Fruit fly (Drosophila melanogaster) whole organism, embryonic: ENCODE data around the gene CG43693.
A peak's percentile ranks its signal among the peaks of the same experiment; 100 is the strongest.

Source experiments
- BtbVII ChIP-seq: fragments of 200-800 bp; sonication (Bioruptor generic); optimal IDR thresholded peaks from 3 replicates; lab custom pipeline; 2017; ENCODE audit warnings: missing biosample characterization, mild to moderate bottlenecking, missing genetic modification characterization
- CG11560 ChIP-seq: fragments of 200-800 bp; sonication (Bioruptor generic); IDR thresholded peaks from 3 replicates; pipeline ENCODE4 v1.3.6; 2022; ENCODE audit warnings: missing biosample characterization, missing genetic modification characterization
- CG12769 ChIP-seq: fragments of 200-800 bp; sonication (Bioruptor generic); optimal IDR thresholded peaks from 2 replicates; lab custom pipeline; 2019; ENCODE audit warnings: missing biosample characterization, mild to moderate bottlenecking, missing genetic modification characterization, moderate library complexity
- CG13123 ChIP-seq: fragments of 200-800 bp; sonication (Bioruptor generic); optimal IDR thresholded peaks from 2 replicates; lab custom pipeline; 2016; ENCODE audit warnings: missing biosample characterization, missing genetic modification characterization
- CG17186 ChIP-seq: fragments of 200-800 bp; sonication (Bioruptor generic); optimal IDR thresholded peaks from 3 replicates; lab custom pipeline; 2017; ENCODE audit warnings: missing biosample characterization, missing genetic modification reagents, missing genetic modification characterization
- CG17359 ChIP-seq: fragments of 200-800 bp; sonication (Bioruptor generic); optimal IDR thresholded peaks from 3 replicates; lab custom pipeline; 2018; ENCODE audit warnings: missing biosample characterization, mild to moderate bottlenecking, missing genetic modification characterization, moderate library complexity
- CG17568 ChIP-seq: fragments of 200-800 bp; sonication (Bioruptor generic); optimal IDR thresholded peaks from 2 replicates; lab custom pipeline; 2018; ENCODE audit warnings: missing biosample characterization, mild to moderate bottlenecking, missing genetic modification characterization, moderate library complexity
- CG2120 ChIP-seq: fragments of 200-800 bp; sonication (Bioruptor generic); optimal IDR thresholded peaks from 3 replicates; lab custom pipeline; 2016; ENCODE audit warnings: missing biosample characterization, missing genetic modification characterization
- CG2712 ChIP-seq: fragments of 200-800 bp; optimal IDR thresholded peaks from 3 replicates; lab custom pipeline; 2019; ENCODE audit warnings: missing biosample characterization, mild to moderate bottlenecking, missing genetic modification characterization, moderate library complexity
- CG31388 ChIP-seq: fragments of 200-800 bp; sonication (Bioruptor generic); optimal IDR thresholded peaks from 2 replicates; lab custom pipeline; 2016; ENCODE audit warnings: missing biosample characterization, missing genetic modification characterization
- CG4360 ChIP-seq: fragments of 200-800 bp; sonication (Bioruptor generic); IDR thresholded peaks from 2 replicates; pipeline ENCODE4 v1.3.6; 2022; ENCODE audit warnings: missing biosample characterization, missing genetic modification characterization
- CG4424 ChIP-seq: fragments of 200-800 bp; sonication (Bioruptor generic); optimal IDR thresholded peaks from 3 replicates; lab custom pipeline; 2016; ENCODE audit warnings: missing biosample characterization, missing genetic modification characterization
- CG7357 ChIP-seq: fragments of 200-800 bp; sonication (Bioruptor generic); IDR thresholded peaks from 3 replicates; pipeline ENCODE4 v1.3.6; 2022; ENCODE audit warnings: missing biosample characterization, missing genetic modification characterization
- CG9215 ChIP-seq: fragments of 200-800 bp; sonication (Bioruptor generic); IDR thresholded peaks from 2 replicates; pipeline ENCODE4 v1.3.6; 2022; ENCODE audit warnings: missing biosample characterization, missing genetic modification characterization
- CG9932 ChIP-seq: fragments of 200-800 bp; sonication (Bioruptor generic); IDR thresholded peaks from 2 replicates; pipeline ENCODE4 v1.3.6; 2022; ENCODE audit warnings: missing biosample characterization, missing genetic modification characterization
- CHES-1-like ChIP-seq: fragments of 200-800 bp; sonication (Bioruptor generic); optimal IDR thresholded peaks from 2 replicates; lab custom pipeline; 2016; ENCODE audit warnings: missing biosample characterization, missing genetic modification characterization
- Dll ChIP-seq: fragments of 200-800 bp; sonication (Bioruptor generic); IDR thresholded peaks from 4 replicates; pipeline ENCODE4 v1.3.6; 2022; ENCODE audit warnings: missing biosample characterization, missing genetic modification characterization; ENCODE audit not compliant: partially characterized antibody
- Doc2 ChIP-seq: fragments of 200-800 bp; sonication (Bioruptor generic); IDR thresholded peaks from 2 replicates; pipeline ENCODE4 v1.3.6; 2022; ENCODE audit warnings: missing biosample characterization, missing genetic modification characterization
- E2f2 ChIP-seq: fragments of 200-800 bp; sonication (Bioruptor generic); IDR thresholded peaks from 2 replicates; pipeline ENCODE4 v1.3.6; 2022; ENCODE audit warnings: missing biosample characterization, missing genetic modification characterization
- Hey ChIP-seq: fragments of 200-800 bp; sonication (Bioruptor generic); optimal IDR thresholded peaks from 3 replicates; lab custom pipeline; 2018; ENCODE audit warnings: missing biosample characterization, mild to moderate bottlenecking, missing genetic modification characterization
- Hmx ChIP-seq: fragments of 200-800 bp; sonication (Bioruptor generic); optimal IDR thresholded peaks from 2 replicates; lab custom pipeline; 2016; ENCODE audit warnings: missing biosample characterization, missing genetic modification characterization
- Lhr ChIP-seq: fragments of 200-800 bp; sonication (Bioruptor generic); optimal IDR thresholded peaks from 3 replicates; lab custom pipeline; 2017; ENCODE audit warnings: mild to moderate bottlenecking, missing biosample characterization, missing genetic modification reagents, missing genetic modification characterization
- Nf-YA ChIP-seq: fragments of 200-800 bp; sonication (Bioruptor generic); IDR thresholded peaks from 2 replicates; pipeline ENCODE4 v1.3.6; 2022; ENCODE audit warnings: missing biosample characterization, missing genetic modification characterization
- Sry-δ ChIP-seq: fragments of 200-800 bp; sonication (Bioruptor generic); optimal IDR thresholded peaks from 2 replicates; lab custom pipeline; 2016; ENCODE audit warnings: missing biosample characterization, missing genetic modification characterization
- Vsx1 ChIP-seq: fragments of 200-800 bp; sonication (Bioruptor generic); optimal IDR thresholded peaks from 2 replicates; lab custom pipeline; 2017; ENCODE audit warnings: missing biosample characterization, mild to moderate bottlenecking, missing genetic modification characterization, missing genetic modification reagents
- Xrp1 ChIP-seq: fragments of 200-800 bp; sonication (Bioruptor generic); IDR thresholded peaks from 2 replicates; pipeline ENCODE4 v1.3.6; 2022; ENCODE audit warnings: missing biosample characterization, missing genetic modification characterization
- YL-1 ChIP-seq: fragments of 200-800 bp; sonication (Bioruptor generic); optimal IDR thresholded peaks from 3 replicates; lab custom pipeline; 2017; ENCODE audit warnings: missing biosample characterization, mild to moderate bottlenecking, missing genetic modification characterization
- ara ChIP-seq: fragments of 200-800 bp; sonication (Bioruptor generic); IDR thresholded peaks from 2 replicates; pipeline ENCODE4 v1.3.6; 2022; ENCODE audit warnings: missing biosample characterization, missing genetic modification characterization
- ash1 ChIP-seq: fragments of 200-800 bp; sonication (Bioruptor generic); optimal IDR thresholded peaks from 2 replicates; lab custom pipeline; 2018; ENCODE audit warnings: missing biosample characterization, mild to moderate bottlenecking, missing genetic modification characterization
- bab2 ChIP-seq: fragments of 200-800 bp; sonication (Bioruptor generic); optimal IDR thresholded peaks from 2 replicates; lab custom pipeline; 2016; ENCODE audit warnings: missing biosample characterization, missing genetic modification characterization
- bsh ChIP-seq, 2 experiments: fragments of 200-800 bp; sonication (Bioruptor generic); optimal IDR thresholded peaks; 2 replicates each; lab custom pipeline; 2017 to 2018; ENCODE audit warnings: mild to moderate bottlenecking in 2 of 2, missing biosample characterization in 2 of 2, missing genetic modification characterization in 2 of 2, moderate library complexity in 1 of 2
- danr ChIP-seq: fragments of 200-800 bp; sonication (Bioruptor generic); IDR thresholded peaks from 2 replicates; pipeline ENCODE4 v1.3.6; 2022; ENCODE audit warnings: missing biosample characterization, missing genetic modification characterization
- eyg ChIP-seq: fragments of 200-800 bp; sonication (Bioruptor generic); optimal IDR thresholded peaks from 3 replicates; lab custom pipeline; 2016; ENCODE audit warnings: missing biosample characterization, missing genetic modification characterization
- ftz-f1 ChIP-seq: fragments of 200-800 bp; sonication (Bioruptor generic); optimal IDR thresholded peaks from 2 replicates; lab custom pipeline; 2016; ENCODE audit warnings: missing biosample characterization, missing genetic modification characterization
- fu2 ChIP-seq: fragments of 200-800 bp; sonication (Bioruptor generic); optimal IDR thresholded peaks from 2 replicates; lab custom pipeline; 2016; ENCODE audit warnings: missing biosample characterization, missing genetic modification characterization
- gcm2 ChIP-seq: fragments of 200-800 bp; sonication (Bioruptor generic); optimal IDR thresholded peaks from 2 replicates; lab custom pipeline; 2016; ENCODE audit warnings: missing biosample characterization, missing genetic modification characterization
- gfzf ChIP-seq: fragments of 200-800 bp; sonication (Bioruptor generic); optimal IDR thresholded peaks from 2 replicates; lab custom pipeline; 2016; ENCODE audit warnings: missing biosample characterization, mild to moderate bottlenecking, missing genetic modification characterization, moderate library complexity
- grau ChIP-seq: fragments of 200-800 bp; optimal IDR thresholded peaks from 3 replicates; lab custom pipeline; 2019; ENCODE audit warnings: missing biosample characterization, mild to moderate bottlenecking, missing genetic modification characterization, moderate library complexity
- gsb ChIP-seq: fragments of 200-800 bp; sonication (Bioruptor generic); IDR thresholded peaks from 2 replicates; pipeline ENCODE4 v1.3.6; 2022; ENCODE audit warnings: missing biosample characterization, missing genetic modification characterization
- gsb-n ChIP-seq: fragments of 200-800 bp; sonication (Bioruptor generic); optimal IDR thresholded peaks from 3 replicates; lab custom pipeline; 2018; ENCODE audit warnings: missing biosample characterization, mild to moderate bottlenecking, missing genetic modification characterization
- ken ChIP-seq: fragments of 200-800 bp; sonication (Bioruptor generic); IDR thresholded peaks from 3 replicates; pipeline ENCODE4 v1.3.6; 2022; ENCODE audit warnings: missing biosample characterization, missing genetic modification characterization
- lilli ChIP-seq: fragments of 200-800 bp; sonication (Bioruptor generic); optimal IDR thresholded peaks from 3 replicates; lab custom pipeline; 2016; ENCODE audit warnings: missing biosample characterization, missing genetic modification characterization
- nmo ChIP-seq: fragments of 200-800 bp; sonication (Bioruptor generic); optimal IDR thresholded peaks from 2 replicates; lab custom pipeline; 2018; ENCODE audit warnings: missing biosample characterization, mild to moderate bottlenecking, missing genetic modification characterization, moderate library complexity
- pros ChIP-seq: fragments of 200-800 bp; sonication (Bioruptor generic); optimal IDR thresholded peaks from 3 replicates; lab custom pipeline; 2019; ENCODE audit warnings: missing biosample characterization, mild to moderate bottlenecking, missing genetic modification characterization, moderate library complexity
- sens-2 ChIP-seq: fragments of 200-800 bp; sonication (Bioruptor generic); IDR thresholded peaks from 2 replicates; pipeline ENCODE4 v1.3.6; 2022; ENCODE audit warnings: missing biosample characterization, missing genetic modification characterization
- slbo ChIP-seq: fragments of 200-800 bp; sonication (Bioruptor generic); IDR thresholded peaks from 2 replicates; pipeline ENCODE4 v1.3.6; 2022; ENCODE audit warnings: missing biosample characterization, missing genetic modification characterization
- so ChIP-seq: fragments of 200-800 bp; sonication (Bioruptor generic); IDR thresholded peaks from 3 replicates; pipeline ENCODE4 v1.3.6; 2022; ENCODE audit warnings: missing biosample characterization, missing genetic modification characterization
- sqz ChIP-seq: fragments of 200-800 bp; sonication (Bioruptor generic); optimal IDR thresholded peaks from 3 replicates; lab custom pipeline; 2018; ENCODE audit warnings: missing biosample characterization, mild to moderate bottlenecking, missing genetic modification characterization
- stwl ChIP-seq: fragments of 200-800 bp; sonication (Bioruptor generic); optimal IDR thresholded peaks from 3 replicates; lab custom pipeline; 2018; ENCODE audit warnings: missing biosample characterization, mild to moderate bottlenecking, missing genetic modification characterization, moderate library complexity
- wor ChIP-seq: fragments of 200-800 bp; sonication (Bioruptor generic); IDR thresholded peaks from 2 replicates; pipeline ENCODE4 v1.3.6; 2022; ENCODE audit warnings: missing biosample characterization, missing genetic modification characterization

Gene CG43693

dm6 chr3L:11089805-11090440 is 38.8 kb upstream of the CG43693 start (continued):
- no peak for TF ChIP-seq ken (GFP tag; lab: Robert Waterston, UW)
- peak; percentile 27 for TF ChIP-seq pros (GFP tag; lab: Kevin White, UChicago)
- peak; percentile 68 for TF ChIP-seq Hmx
- TF ChIP-seq gsb (GFP tag; lab: Robert Waterston, UW) = peak; percentile 62
- peak; percentile 52 for TF ChIP-seq CG17186 (GFP tag; lab: Kevin White, UChicago)
- TF ChIP-seq CG17568 = peak; percentile 77
- TF ChIP-seq CG9932 (GFP tag; lab: Robert Waterston, UW) = peak; percentile 41; the same call in 1 of the 2 replicates
- TF ChIP-seq Hey (tag; lab: Kevin White, UChicago) = peak; percentile 20
- TF ChIP-seq sens-2 (GFP tag; lab: Robert Waterston, UW) = peak; percentile 63
- TF ChIP-seq sqz = peak; percentile 86
- peak; percentile 87 for TF ChIP-seq ara (GFP tag; lab: Robert Waterston, UW)
- TF ChIP-seq CG17359 = peak; percentile 75
- peak; percentile 81 for TF ChIP-seq YL-1
- TF ChIP-seq Dll (GFP tag; lab: Robert Waterston, UW) = 0 out of 4 replicates have a peak, but pooled peaks have one; percentile 25
- TF ChIP-seq CG4424 (GFP tag; lab: Kevin White, UChicago) = peak; percentile 94
- TF ChIP-seq fu2 (GFP tag; lab: Kevin White, UChicago) = peak; percentile 51
- peak; percentile 82 for TF ChIP-seq bab2 (GFP tag; lab: Kevin White, UChicago)
- TF ChIP-seq Xrp1 (GFP tag; lab: Robert Waterston, UW) = peak; percentile 87
- peak; percentile 44; the same call in 1 of the 2 replicates for TF ChIP-seq slbo (GFP tag; lab: Robert Waterston, UW)
- peak; percentile 3 for TF ChIP-seq CG12769 (tag; lab: Kevin White, UChicago)
- peak; percentile 86 for TF ChIP-seq CG4360 (GFP tag; lab: Robert Waterston, UW)
- 0 out of 2 replicates have a peak, but pooled peaks have one; percentile 32 for TF ChIP-seq CG9215 (GFP tag; lab: Robert Waterston, UW)
- no peak for TF ChIP-seq ftz-f1
- TF ChIP-seq CG7357 (GFP tag; lab: Robert Waterston, UW) = no peak; the same call in none of the 3 replicates
- TF ChIP-seq CG2712 (tag; lab: Kevin White, UChicago) = peak; percentile 96
- peak; percentile 75 for TF ChIP-seq CHES-1-like
- peak; percentile 81 for TF ChIP-seq Lhr
- peak; percentile 72 for TF ChIP-seq E2f2 (GFP tag; lab: Robert Waterston, UW)
- TF ChIP-seq nmo (GFP tag; lab: Kevin White, UChicago) = peak; percentile 96
- peak; percentile 85 for TF ChIP-seq gsb-n (tag; lab: Kevin White, UChicago)
- TF ChIP-seq Doc2 (GFP tag; lab: Robert Waterston, UW) = peak; percentile 49; the same call in 1 of the 2 replicates
- peak; percentile 18 for TF ChIP-seq stwl (tag; lab: Kevin White, UChicago)
- TF ChIP-seq lilli (GFP tag; lab: Kevin White, UChicago) = peak; percentile 89
- TF ChIP-seq CG13123 (GFP tag; lab: Kevin White, UChicago) = peak; percentile 75
- peak; percentile 92 for TF ChIP-seq grau (tag; lab: Kevin White, UChicago)
- peak; percentile 78 for TF ChIP-seq BtbVII (GFP tag; lab: Kevin White, UChicago)
- TF ChIP-seq eyg = peak; percentile 77
- TF ChIP-seq danr (GFP tag; lab: Robert Waterston, UW) = peak; percentile 58; the same call in 1 of the 2 replicates
- TF ChIP-seq gfzf (GFP tag; lab: Kevin White, UChicago) = no peak
- TF ChIP-seq Nf-YA (GFP tag; lab: Robert Waterston, UW) = peak; percentile 82
- peak; percentile 35 for TF ChIP-seq Sry-δ
- TF ChIP-seq so (GFP tag; lab: Robert Waterston, UW) = peak; percentile 91
- TF ChIP-seq Vsx1 = peak; percentile 83
- TF ChIP-seq CG11560 (tag; lab: Robert Waterston, UW) = 0 out of 3 replicates have a peak, but pooled peaks have one; percentile 55
- peak; percentile 58 to 89 for TF ChIP-seq bsh (GFP tag; optimal IDR thresholded peaks at IDR 0.05; lab: Kevin White, UChicago)
- peak; percentile 76 for TF ChIP-seq CG2120
- TF ChIP-seq wor = peak; percentile 86
- peak; percentile 81 for TF ChIP-seq CG31388
- TF ChIP-seq gcm2 (GFP tag; lab: Kevin White, UChicago) = peak; percentile 91
- TF ChIP-seq ash1 = peak; percentile 61
